Worm (Caenorhabditis elegans) whole organism, young adult: ENCODE measurements around the gene math-3.

Experiments used
- B0261.1 ChIP-seq: sonication (generic microtip); optimal IDR thresholded peaks from 2 replicates; lab custom pipeline; 2016; ENCODE audit warnings: mild to moderate bottlenecking, missing genetic modification characterization, moderate library complexity, missing compliant biosample characterization
- F57C9.4 ChIP-seq: sonication (generic microtip); optimal IDR thresholded peaks from 2 replicates; lab custom pipeline; 2017; ENCODE audit warnings: mild to moderate bottlenecking, missing genetic modification characterization, missing compliant biosample characterization
- ama-1 ChIP-seq, 3 experiments: fragments of 150-350 bp in 1 of 3; sonication (generic microtip) in 2 of 3; optimal IDR thresholded peaks; 2 replicates each; lab custom pipeline; 2014 to 2018; ENCODE audit warnings: missing biosample characterization in 2 of 3, missing genetic modification characterization in 2 of 3, missing genetic modification reagents in 2 of 3
- ceh-100 ChIP-seq: fragments of 200-800 bp; sonication (Bioruptor generic); IDR thresholded peaks from 2 replicates; pipeline ENCODE4 v1.3.6; 2022; ENCODE audit warnings: missing genetic modification reagents, missing genetic modification characterization, missing compliant biosample characterization
- ceh-91 ChIP-seq: fragments of 200-800 bp; sonication (Bioruptor generic); IDR thresholded peaks from 2 replicates; pipeline ENCODE4 v1.3.6; 2022; ENCODE audit warnings: missing genetic modification reagents, missing genetic modification characterization, missing compliant biosample characterization
- egl-18 ChIP-seq: fragments of 200-800 bp; sonication (Bioruptor generic); IDR thresholded peaks from 2 replicates; pipeline ENCODE4 v1.3.6; 2022; ENCODE audit warnings: missing genetic modification reagents, missing genetic modification characterization, missing compliant biosample characterization
- rcor-1 ChIP-seq: fragments of 200-800 bp; sonication (Bioruptor generic); IDR thresholded peaks from 2 replicates; pipeline ENCODE4 v1.3.6; 2022; ENCODE audit warnings: missing genetic modification reagents, missing genetic modification characterization, missing compliant biosample characterization
- unc-62 ChIP-seq: fragments of 150-350 bp; optimal IDR thresholded peaks from 2 replicates; lab custom pipeline; 2014; ENCODE audit warnings: missing biosample characterization, missing genetic modification reagents, missing genetic modification characterization
- zfh-2 ChIP-seq: fragments of 200-800 bp; sonication (Bioruptor generic); conservative IDR thresholded peaks from 2 replicates; pipeline ENCODE4 v1.3.6; 2022; ENCODE audit warnings: missing genetic modification reagents, missing genetic modification characterization, missing compliant biosample characterization

DNA sequence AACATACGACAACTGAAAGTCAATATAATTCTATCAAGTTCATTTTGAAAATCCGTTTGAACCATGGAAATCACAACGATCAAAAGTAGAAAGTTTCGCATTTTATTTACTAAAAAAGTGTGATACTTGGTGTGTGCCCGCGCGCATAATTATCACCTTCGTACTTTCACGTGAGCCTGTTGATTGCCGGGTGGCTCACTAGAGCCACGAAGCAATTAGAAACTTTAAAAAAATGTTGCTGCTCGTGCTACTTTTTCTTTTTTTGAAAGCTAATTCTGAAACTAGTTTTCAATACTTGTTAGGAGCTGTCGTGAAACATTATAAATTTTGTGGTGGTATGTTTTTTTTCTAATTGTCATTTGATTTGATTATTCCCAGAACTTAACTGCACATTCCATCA is 33.0 kb upstream of the math-3 start, which contains the start of the genes irld-9 and irld-33:
- no peak for TF ChIP-seq ceh-100 (GFP tag; lab: Robert Waterston, UW)
- TF ChIP-seq rcor-1 (GFP tag; lab: Robert Waterston, UW), result no peak
- TF ChIP-seq zfh-2 (GFP tag; lab: Robert Waterston, UW), result no peak
- no peak for TF ChIP-seq B0261.1
- TF ChIP-seq F57C9.4, result no peak
- TF ChIP-seq unc-62 (GFP tag; lab: Kevin White, UChicago), result no peak
- TF ChIP-seq egl-18 (GFP tag; lab: Robert Waterston, UW), result no peak
- no peak for TF ChIP-seq ceh-91
- no peak for TF ChIP-seq ama-1 (optimal IDR thresholded peaks at IDR 0.05; lab: Kevin White, UChicago)
- TF ChIP-seq ama-1 (GFP tag; optimal IDR thresholded peaks at IDR 0.05; lab: Kevin White, UChicago), result no peak
